Worm (Caenorhabditis elegans) whole organism, L4 larva: ENCODE measurements around the gene nspb-4.
A peak's percentile ranks its signal among the peaks of the same experiment; 100 is the strongest.

Experiments
- D1046.2 ChIP-seq: fragments of 200-800 bp; sonication (Bioruptor generic); IDR thresholded peaks from 2 replicates; pipeline ENCODE4 v1.3.6; 2022; ENCODE audit warnings: missing genetic modification characterization, missing compliant biosample characterization
- F37D6.2 ChIP-seq: sonication (generic microtip); optimal IDR thresholded peaks from 2 replicates; lab custom pipeline; 2016; ENCODE audit warnings: mild to moderate bottlenecking, missing genetic modification characterization, missing compliant biosample characterization
- R02D3.7 ChIP-seq: fragments of 150-350 bp; sonication (generic microtip); optimal IDR thresholded peaks from 3 replicates; lab custom pipeline; 2014; ENCODE audit warnings: missing biosample characterization, missing genetic modification characterization
- T26A8.4 ChIP-seq: fragments of 200-800 bp; sonication (Bioruptor generic); IDR thresholded peaks from 2 replicates; pipeline ENCODE4 v1.3.6; 2022; ENCODE audit warnings: missing genetic modification characterization, missing compliant biosample characterization
- Y105C5A.15 ChIP-seq: fragments of 200-800 bp; sonication (Bioruptor generic); IDR thresholded peaks from 2 replicates; pipeline ENCODE4 v1.3.6; 2022; ENCODE audit warnings: missing genetic modification characterization, missing compliant biosample characterization
- Y48G9A.11 ChIP-seq: fragments of 200-800 bp; sonication (Bioruptor generic); IDR thresholded peaks from 2 replicates; pipeline ENCODE4 v1.3.6; 2022; ENCODE audit warnings: missing genetic modification reagents, missing genetic modification characterization, missing compliant biosample characterization
- Y5F2A.4 ChIP-seq: fragments of 200-800 bp; sonication (Bioruptor generic); optimal IDR thresholded peaks from 2 replicates; lab custom pipeline; 2018; ENCODE audit warnings: mild to moderate bottlenecking, missing genetic modification characterization, missing compliant biosample characterization
- ZK546.5 ChIP-seq, 2 experiments: sonication (generic microtip); optimal IDR thresholded peaks; 2 replicates each; lab custom pipeline; 2017; ENCODE audit warnings: missing biosample characterization in 2 of 2, missing genetic modification characterization in 2 of 2
- aha-1 ChIP-seq: fragments of 150-350 bp; peaks from one replicate; lab custom pipeline; 2014; ENCODE audit warnings: missing biosample characterization, missing genetic modification characterization
- aly-2 ChIP-seq: sonication (generic microtip); optimal IDR thresholded peaks from 2 replicates; lab custom pipeline; 2018; ENCODE audit warnings: missing biosample characterization, missing genetic modification characterization
- arid-1 ChIP-seq: fragments of 200-800 bp; sonication (Bioruptor generic); conservative IDR thresholded peaks from 2 replicates; pipeline ENCODE4 v1.3.6; 2022; ENCODE audit warnings: missing genetic modification reagents, missing genetic modification characterization, missing compliant biosample characterization
- attf-4 ChIP-seq: sonication (generic microtip); optimal IDR thresholded peaks from 3 replicates; lab custom pipeline; 2017; ENCODE audit warnings: missing biosample characterization, missing genetic modification characterization
- ceh-28 ChIP-seq: fragments of 150-350 bp; optimal IDR thresholded peaks from 2 replicates; lab custom pipeline; 2014; ENCODE audit warnings: missing biosample characterization, missing genetic modification reagents, missing genetic modification characterization
- ceh-44 ChIP-seq: fragments of 200-800 bp; sonication (Bioruptor generic); IDR thresholded peaks from 2 replicates; pipeline ENCODE4 v1.3.6; 2022; ENCODE audit warnings: missing genetic modification reagents, missing genetic modification characterization, missing compliant biosample characterization
- ceh-82 ChIP-seq: sonication (generic microtip); optimal IDR thresholded peaks from 2 replicates; lab custom pipeline; 2017; ENCODE audit warnings: missing biosample characterization, missing genetic modification characterization
- ces-1 ChIP-seq: fragments of 150-350 bp; sonication (generic microtip); optimal IDR thresholded peaks from 4 replicates; lab custom pipeline; 2014; ENCODE audit warnings: missing biosample characterization, missing genetic modification reagents, missing genetic modification characterization
- cey-2 ChIP-seq: sonication (generic microtip); optimal IDR thresholded peaks from 3 replicates; lab custom pipeline; 2017; ENCODE audit warnings: missing genetic modification characterization, mild to moderate bottlenecking, missing compliant biosample characterization, antibody characterized with exemption, borderline replicate concordance; ENCODE audit not compliant: insufficient read depth
- daf-16 ChIP-seq, 3 experiments: sonication (generic microtip); optimal IDR thresholded peaks; 2 replicates each; lab custom pipeline; 2016 to 2017; ENCODE audit warnings: missing genetic modification characterization in 3 of 3, missing genetic modification reagents in 3 of 3, mild to moderate bottlenecking in 2 of 3, missing compliant biosample characterization in 2 of 3, missing biosample characterization in 1 of 3, moderate library complexity in 1 of 3
- daf-19 ChIP-seq: fragments of 200-800 bp; sonication (Bioruptor generic); conservative IDR thresholded peaks from 2 replicates; pipeline ENCODE4 v1.3.6; 2022; ENCODE audit warnings: missing genetic modification characterization, missing compliant biosample characterization
- dpl-1 ChIP-seq: fragments of 150-350 bp; optimal IDR thresholded peaks from 2 replicates; lab custom pipeline; 2014; ENCODE audit warnings: missing biosample characterization, missing genetic modification reagents, missing genetic modification characterization
- dve-1 ChIP-seq: sonication (generic microtip); optimal IDR thresholded peaks from 2 replicates; lab custom pipeline; 2017; ENCODE audit warnings: antibody characterized with exemption, mild to moderate bottlenecking, missing genetic modification characterization, missing compliant biosample characterization; ENCODE audit not compliant: insufficient read depth
- egl-43 ChIP-seq: fragments of 200-800 bp; sonication (Bioruptor generic); IDR thresholded peaks from 2 replicates; pipeline ENCODE4 v1.3.6; 2022; ENCODE audit warnings: missing genetic modification reagents, missing genetic modification characterization, missing compliant biosample characterization
- gei-8 ChIP-seq: fragments of 200-800 bp; sonication (Bioruptor generic); optimal IDR thresholded peaks from 2 replicates; lab custom pipeline; 2018; ENCODE audit warnings: mild to moderate bottlenecking, missing genetic modification characterization, missing compliant biosample characterization
- hlh-30 ChIP-seq: sonication (generic microtip); optimal IDR thresholded peaks from 2 replicates; lab custom pipeline; 2017; ENCODE audit warnings: antibody characterized with exemption, mild to moderate bottlenecking, missing genetic modification characterization, missing compliant biosample characterization; ENCODE audit not compliant: insufficient read depth
- lim-7 ChIP-seq: fragments of 200-800 bp; sonication (Bioruptor generic); IDR thresholded peaks from 2 replicates; pipeline ENCODE4 v1.3.6; 2022; ENCODE audit warnings: missing genetic modification characterization, missing compliant biosample characterization
- lin-1 ChIP-seq: fragments of 200-800 bp; sonication (Bioruptor generic); IDR thresholded peaks from 2 replicates; pipeline ENCODE4 v1.3.6; 2022; ENCODE audit warnings: missing genetic modification reagents, missing genetic modification characterization, missing compliant biosample characterization
- lin-13 ChIP-seq: fragments of 150-350 bp; optimal IDR thresholded peaks from 2 replicates; lab custom pipeline; 2014; ENCODE audit warnings: missing biosample characterization, missing genetic modification reagents, missing genetic modification characterization
- lir-3 ChIP-seq: sonication (generic microtip); optimal IDR thresholded peaks from 2 replicates; lab custom pipeline; 2016; ENCODE audit warnings: mild to moderate bottlenecking, missing genetic modification characterization, missing compliant biosample characterization
- lsy-2 ChIP-seq, 2 experiments: fragments of 150-350 bp in 1 of 2; sonication (generic microtip) in 1 of 2; optimal IDR thresholded peaks; 2 replicates each; lab custom pipeline; 2014 to 2017; ENCODE audit warnings: missing biosample characterization in 2 of 2, missing genetic modification characterization in 2 of 2
- madf-5 ChIP-seq, 2 experiments: fragments of 200-800 bp; sonication (Bioruptor generic); IDR thresholded peaks; 2 replicates each; pipeline ENCODE4 v1.3.6; 2022; ENCODE audit warnings: missing compliant biosample characterization in 2 of 2, missing genetic modification characterization in 2 of 2
- madf-9 ChIP-seq: fragments of 200-800 bp; sonication (Bioruptor generic); conservative IDR thresholded peaks from 2 replicates; pipeline ENCODE4 v1.3.6; 2022; ENCODE audit warnings: missing genetic modification reagents, missing genetic modification characterization, missing compliant biosample characterization
- mdt-29 ChIP-seq: fragments of 200-800 bp; sonication (Bioruptor generic); IDR thresholded peaks from 2 replicates; pipeline ENCODE4 v1.3.6; 2022; ENCODE audit warnings: missing genetic modification reagents, missing genetic modification characterization, missing compliant biosample characterization
- mxl-3 ChIP-seq: fragments of 200-800 bp; sonication (Bioruptor generic); optimal IDR thresholded peaks from 2 replicates; lab custom pipeline; 2018; ENCODE audit warnings: mild to moderate bottlenecking, missing genetic modification characterization, missing compliant biosample characterization
- nhr-102 ChIP-seq: sonication (generic microtip); optimal IDR thresholded peaks from 2 replicates; lab custom pipeline; 2016; ENCODE audit warnings: mild to moderate bottlenecking, missing genetic modification characterization, moderate library complexity, missing compliant biosample characterization
- nhr-11 ChIP-seq: fragments of 150-350 bp; optimal IDR thresholded peaks from 2 replicates; lab custom pipeline; 2014; ENCODE audit warnings: missing biosample characterization, missing genetic modification characterization
- nhr-41 ChIP-seq: fragments of 200-800 bp; sonication (Bioruptor generic); IDR thresholded peaks from 2 replicates; pipeline ENCODE4 v1.3.6; 2022; ENCODE audit warnings: missing genetic modification reagents, missing genetic modification characterization, missing compliant biosample characterization
- nhr-42 ChIP-seq: fragments of 200-800 bp; sonication (Bioruptor generic); IDR thresholded peaks from 2 replicates; pipeline ENCODE4 v1.3.6; 2022; ENCODE audit warnings: missing genetic modification characterization, missing compliant biosample characterization
- nhr-76 ChIP-seq: fragments of 150-350 bp; optimal IDR thresholded peaks from 2 replicates; lab custom pipeline; 2014; ENCODE audit warnings: missing biosample characterization, missing genetic modification characterization
- pqm-1 ChIP-seq: sonication (generic microtip); optimal IDR thresholded peaks from 2 replicates; lab custom pipeline; 2017; ENCODE audit warnings: missing biosample characterization, missing genetic modification characterization
- sdz-12 ChIP-seq: fragments of 200-800 bp; sonication (Bioruptor generic); optimal IDR thresholded peaks from 2 replicates; lab custom pipeline; 2018; ENCODE audit warnings: mild to moderate bottlenecking, missing genetic modification characterization, missing compliant biosample characterization
- skn-1 ChIP-seq: fragments of 150-350 bp; optimal IDR thresholded peaks from 2 replicates; lab custom pipeline; 2014; ENCODE audit warnings: missing biosample characterization, missing genetic modification characterization
- snpc-1.2 ChIP-seq: fragments of 200-800 bp; sonication (Bioruptor generic); IDR thresholded peaks from 2 replicates; pipeline ENCODE4 v1.3.6; 2022; ENCODE audit warnings: missing genetic modification reagents, missing genetic modification characterization, missing compliant biosample characterization
- spr-1 ChIP-seq: sonication (generic microtip); optimal IDR thresholded peaks from 2 replicates; lab custom pipeline; 2016; ENCODE audit warnings: mild to moderate bottlenecking, missing genetic modification characterization, missing compliant biosample characterization
- spr-3 ChIP-seq: fragments of 200-800 bp; sonication (Bioruptor generic); optimal IDR thresholded peaks from 2 replicates; lab custom pipeline; 2018; ENCODE audit warnings: mild to moderate bottlenecking, missing genetic modification characterization, missing compliant biosample characterization
- unc-130 ChIP-seq: sonication (generic microtip); optimal IDR thresholded peaks from 2 replicates; lab custom pipeline; 2016; ENCODE audit warnings: missing genetic modification reagents, missing genetic modification characterization, missing compliant biosample characterization
- unc-39 ChIP-seq: sonication (generic microtip); optimal IDR thresholded peaks from 2 replicates; lab custom pipeline; 2017; ENCODE audit warnings: missing biosample characterization, missing genetic modification characterization
- zfp-3 ChIP-seq: fragments of 200-800 bp; sonication (Bioruptor generic); conservative IDR thresholded peaks from 2 replicates; pipeline ENCODE4 v1.3.6; 2022; ENCODE audit warnings: missing genetic modification reagents, missing genetic modification characterization, missing compliant biosample characterization
- zip-11 ChIP-seq: fragments of 200-800 bp; sonication (Bioruptor generic); IDR thresholded peaks from 2 replicates; pipeline ENCODE4 v1.3.6; 2022; ENCODE audit warnings: missing genetic modification characterization, missing compliant biosample characterization
- zip-2 ChIP-seq: fragments of 150-350 bp; optimal IDR thresholded peaks from 2 replicates; lab custom pipeline; 2014; ENCODE audit warnings: missing biosample characterization, missing genetic modification characterization
- ztf-11 ChIP-seq: fragments of 150-350 bp; optimal IDR thresholded peaks from 2 replicates; lab custom pipeline; 2014; ENCODE audit warnings: missing biosample characterization, missing genetic modification characterization
- ztf-7 ChIP-seq: fragments of 150-350 bp; optimal IDR thresholded peaks from 2 replicates; lab custom pipeline; 2014; ENCODE audit warnings: missing biosample characterization, missing genetic modification characterization

The nspb-4 gene

DNA sequence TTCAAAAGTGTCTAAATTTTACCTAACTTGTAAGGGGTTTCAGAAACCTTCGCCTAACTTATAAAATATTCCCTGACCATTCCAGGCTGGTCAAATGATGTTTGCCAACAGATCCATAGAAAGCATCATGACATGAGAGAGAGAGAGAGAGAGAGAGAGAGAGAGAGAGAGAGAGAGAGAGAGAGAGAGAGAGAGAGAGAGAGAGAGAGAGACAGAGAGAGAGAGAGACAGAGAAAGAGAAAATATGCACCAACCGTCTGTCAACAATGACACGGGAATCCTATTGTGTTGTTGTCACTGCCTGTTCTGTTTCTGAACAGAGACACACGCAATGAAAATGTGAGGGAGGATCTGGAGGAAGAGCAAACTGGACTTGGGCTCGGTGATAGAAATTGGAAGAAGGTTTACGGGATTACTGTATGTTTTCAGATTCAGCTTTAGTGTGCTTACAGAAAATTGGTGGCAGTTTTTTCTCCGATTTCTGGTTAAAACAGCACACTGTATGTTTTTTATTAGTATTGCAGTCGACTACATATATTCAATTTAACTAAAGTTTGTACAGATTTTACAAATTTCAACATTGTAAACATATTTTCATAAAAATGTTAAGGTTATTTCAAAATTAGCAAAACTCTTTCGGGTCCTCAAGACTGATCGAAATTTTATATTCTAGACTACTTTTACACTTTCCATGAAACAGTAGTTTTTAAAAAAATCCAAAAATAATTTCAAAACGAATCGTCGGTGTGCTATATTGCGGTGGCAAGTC, 21.9 kb upstream of the nspb-4 start (continued):
- TF ChIP-seq Y5F2A.4 (GFP tag; lab: Kevin White, UChicago) (no peak), madf-9 (GFP tag; lab: Robert Waterston, UW) (no peak; the same call in 1 of the 2 replicates), ceh-82 (tag; lab: Kevin White, UChicago) (no peak), arid-1 (GFP tag; lab: Robert Waterston, UW) (no peak), lsy-2 (tag; optimal IDR thresholded peaks at IDR 0.05; lab: Kevin White, UChicago) (no peak), skn-1 (tag; lab: Kevin White, UChicago) (no peak), nhr-42 (GFP tag; lab: Robert Waterston, UW) (no peak), nhr-11 (tag; lab: Kevin White, UChicago) (no peak), snpc-1.2 (no peak), sdz-12 (GFP tag; lab: Kevin White, UChicago) (no peak), dpl-1 (no peak), pqm-1 (tag; lab: Kevin White, UChicago) (no peak), nhr-76 (tag; lab: Kevin White, UChicago) (no peak), daf-16 (GFP tag; optimal IDR thresholded peaks at IDR 0.05; lab: Kevin White, UChicago) (no peak), daf-16 (tag; optimal IDR thresholded peaks at IDR 0.05; lab: Kevin White, UChicago) (peak; percentile 74), ZK546.5 (tag; optimal IDR thresholded peaks at IDR 0.05; lab: Kevin White, UChicago) (no peak), F37D6.2 (no peak), ztf-7 (tag; lab: Kevin White, UChicago) (no peak), daf-19 (GFP tag; lab: Robert Waterston, UW) (no peak), unc-130 (no peak), Y48G9A.11 (no peak), R02D3.7 (tag; lab: Kevin White, UChicago) (no peak), attf-4 (tag; lab: Kevin White, UChicago) (no peak), aly-2 (tag; lab: Kevin White, UChicago) (no peak), gei-8 (no peak), egl-43 (GFP tag; lab: Robert Waterston, UW) (no peak), nhr-41 (GFP tag; lab: Robert Waterston, UW) (no peak), hlh-30 (tag; lab: Kevin White, UChicago) (peak; percentile 46), unc-39 (tag; lab: Kevin White, UChicago) (no peak), zfp-3 (no peak), lir-3 (tag; lab: Kevin White, UChicago) (no peak), mdt-29 (GFP tag; lab: Robert Waterston, UW) (no peak), ceh-28 (no peak), ceh-44 (GFP tag; lab: Robert Waterston, UW) (no peak), dve-1 (tag; lab: Kevin White, UChicago) (peak; percentile 85), lin-13 (GFP tag; lab: Kevin White, UChicago) (no peak), madf-5 (GFP tag; IDR thresholded peaks at IDR 0.05; lab: Robert Waterston, UW) (no peak), spr-1 (tag; lab: Kevin White, UChicago) (no peak), zip-11 (GFP tag; lab: Robert Waterston, UW) (no peak), mxl-3 (GFP tag; lab: Kevin White, UChicago) (peak; percentile 28), D1046.2 (GFP tag; lab: Robert Waterston, UW) (no peak), ces-1 (GFP tag; lab: Kevin White, UChicago) (no peak), ztf-11 (no peak), lim-7 (GFP tag; lab: Robert Waterston, UW) (no peak), aha-1 (peak; percentile 69), nhr-102 (tag; lab: Kevin White, UChicago) (no peak), zip-2 (no peak), cey-2 (tag; lab: Kevin White, UChicago) (no peak), T26A8.4 (GFP tag; lab: Robert Waterston, UW) (0 out of 2 replicates have a peak, but pooled peaks have one; percentile 42), lin-1 (GFP tag; lab: Robert Waterston, UW) (no peak), Y105C5A.15 (GFP tag; lab: Robert Waterston, UW) (no peak), spr-3 (no peak)
